Worm (Caenorhabditis elegans): ENCODE data around the gene F44G4.1.

Gene F44G4.1

ce11 chrII:8973516-8974043 lies 20.9 kb upstream of the F44G4.1 start, which contains the start of gene tomm-40:
Gene tomm-40, minus strand, starts transcription at chrII:8973566.
- no peak for TF ChIP-seq fkh-10 (GFP tag; optimal IDR thresholded peaks at IDR 0.05)
- peak; percentile 4 for TF ChIP-seq pha-4 (tag; optimal IDR thresholded peaks at IDR 0.05)
- no peak for TF ChIP-seq unc-39 (tag; optimal IDR thresholded peaks at IDR 0.05)
- TF ChIP-seq nhr-12 (tag; optimal IDR thresholded peaks at IDR 0.05): no peak
- no peak for TF ChIP-seq skn-1 (tag; optimal IDR thresholded peaks at IDR 0.05)
- TF ChIP-seq daf-12 (tag; optimal IDR thresholded peaks at IDR 0.05): no peak
- TF ChIP-seq hmg-11 (tag; optimal IDR thresholded peaks at IDR 0.05): peak; percentile 27
- no peak for TF ChIP-seq fos-1 (tag; optimal IDR thresholded peaks at IDR 0.05)
- no peak for TF ChIP-seq R02D3.7 (tag; optimal IDR thresholded peaks at IDR 0.05)

ce11 chrII:8982683-8983082 lies 11.8 kb upstream of the F44G4.1 start, which contains the start of gene C18E9.7:
Gene C18E9.7, minus strand, starts transcription at chrII:8982783.
- TF ChIP-seq fos-1 (tag; optimal IDR thresholded peaks at IDR 0.05) (no peak), eor-1 (tag; optimal IDR thresholded peaks at IDR 0.05) (no peak), elt-2 (tag; optimal IDR thresholded peaks at IDR 0.05) (no peak), jun-1 (tag; optimal IDR thresholded peaks at IDR 0.05) (no peak), egl-5 (tag; optimal IDR thresholded peaks at IDR 0.05) (no peak), ceh-82 (tag; optimal IDR thresholded peaks at IDR 0.05) (no peak), nhr-237 (tag; optimal IDR thresholded peaks at IDR 0.05) (no peak), lsy-12 (tag; optimal IDR thresholded peaks at IDR 0.05) (no peak), mml-1 (tag; optimal IDR thresholded peaks at IDR 0.05) (no peak), nhr-11 (tag; optimal IDR thresholded peaks at IDR 0.05) (no peak), nhr-77 (tag; optimal IDR thresholded peaks at IDR 0.05) (no peak), snpc-4 (tag; optimal IDR thresholded peaks at IDR 0.05) (no peak), nhr-67 (tag; optimal IDR thresholded peaks at IDR 0.05) (no peak), lin-39 (tag; optimal IDR thresholded peaks at IDR 0.05) (no peak), fkh-2 (tag; optimal IDR thresholded peaks at IDR 0.05) (no peak)

- TF ChIP-seq ceh-82 (tag; optimal IDR thresholded peaks at IDR 0.05): no peak
- TF ChIP-seq elt-2 (tag; optimal IDR thresholded peaks at IDR 0.05): peak; percentile 36
These were observed 6.5 kb upstream of the F44G4.1 start, which contains the start of gene C18E9.8 for ce11 chrII:8987962-8988361. Gene C18E9.8, minus strand, starts transcription at chrII:8988062.

ce11 chrII:8989444-8989843 lies 5.0 kb upstream of the F44G4.1 start, which contains the start of gene C18E9.9:
Gene C18E9.9, minus strand, starts transcription at chrII:8989544.
- TF ChIP-seq R02D3.7 (tag; optimal IDR thresholded peaks at IDR 0.05): no peak
- peak; percentile 12 for TF ChIP-seq elt-2 (tag; optimal IDR thresholded peaks at IDR 0.05)
- TF ChIP-seq pqm-1 (tag; optimal IDR thresholded peaks at IDR 0.05): peak; percentile 21
- no peak for TF ChIP-seq daf-12 (tag; optimal IDR thresholded peaks at IDR 0.05)
- peak; percentile 20 for TF ChIP-seq pha-4 (tag; optimal IDR thresholded peaks at IDR 0.05)

ce11 chrII:8990267-8990666 lies 4.2 kb upstream of the F44G4.1 start:
- TF ChIP-seq ceh-28 (tag; optimal IDR thresholded peaks at IDR 0.05): no peak
- peak; percentile 65 for TF ChIP-seq pha-4 (tag; optimal IDR thresholded peaks at IDR 0.05)
- TF ChIP-seq pqm-1 (tag; optimal IDR thresholded peaks at IDR 0.05): peak; percentile 38
- peak; percentile 28 for TF ChIP-seq jun-1 (tag; optimal IDR thresholded peaks at IDR 0.05)
- peak; percentile 43 for TF ChIP-seq elt-2 (tag; optimal IDR thresholded peaks at IDR 0.05)
- no peak for TF ChIP-seq R02D3.7 (tag; optimal IDR thresholded peaks at IDR 0.05)
- no peak for TF ChIP-seq nhr-12 (tag; optimal IDR thresholded peaks at IDR 0.05)
- TF ChIP-seq lsy-12 (tag; optimal IDR thresholded peaks at IDR 0.05): no peak
- no peak for TF ChIP-seq tbx-2 (tag; optimal IDR thresholded peaks at IDR 0.05)
- TF ChIP-seq fkh-2 (tag; optimal IDR thresholded peaks at IDR 0.05): no peak

- TF ChIP-seq pqm-1 (tag; optimal IDR thresholded peaks at IDR 0.05) (peak; percentile 68), elt-2 (tag; optimal IDR thresholded peaks at IDR 0.05) (peak; percentile 71), fos-1 (tag; optimal IDR thresholded peaks at IDR 0.05) (no peak)
These were observed 2.8 kb upstream of the F44G4.1 start for ce11 chrII:8991602-8992001.

- TF ChIP-seq pha-4 (tag; optimal IDR thresholded peaks at IDR 0.05) (peak; percentile 44), daf-12 (tag; optimal IDR thresholded peaks at IDR 0.05) (no peak), egl-5 (tag; optimal IDR thresholded peaks at IDR 0.05) (peak; percentile 44), ztf-11 (tag; optimal IDR thresholded peaks at IDR 0.05) (no peak), nhr-25 (tag; optimal IDR thresholded peaks at IDR 0.05) (no peak), nfya-1 (tag; optimal IDR thresholded peaks at IDR 0.05; ENCODE audit: insufficient read depth) (peak; percentile 42), lsy-12 (tag; optimal IDR thresholded peaks at IDR 0.05) (no peak), fos-1 (tag; optimal IDR thresholded peaks at IDR 0.05) (no peak), unc-39 (tag; optimal IDR thresholded peaks at IDR 0.05) (no peak)
These were observed 1.7 kb upstream of the F44G4.1 start, which contains the start of gene ooc-5 for ce11 chrII:8992780-8993179. Gene ooc-5, plus strand, starts transcription at chrII:8993160.

Data from whole organism, L3 larva.